Worm (Caenorhabditis elegans): ENCODE measurements around the gene cest-9.2.

cest-9.2 gene

ce11 chrX:12222723-12223122 lies 806 bp downstream of the cest-9.2 start:
- no peak for TF ChIP-seq nhr-76 (tag; optimal IDR thresholded peaks at IDR 0.05)
- TF ChIP-seq bed-3 (GFP tag; optimal IDR thresholded peaks at IDR 0.05), result no peak
- no peak for TF ChIP-seq elt-1 (tag; optimal IDR thresholded peaks at IDR 0.05; ENCODE audit: borderline replicate concordance, insufficient read depth)
- no peak for TF ChIP-seq blmp-1 (tag; optimal IDR thresholded peaks at IDR 0.05)
- TF ChIP-seq flh-1 (GFP tag; optimal IDR thresholded peaks at IDR 0.05), result no peak
- no peak for TF ChIP-seq nhr-12 (tag; optimal IDR thresholded peaks at IDR 0.05)
- no peak for TF ChIP-seq nhr-237 (tag; optimal IDR thresholded peaks at IDR 0.05)
- no peak for TF ChIP-seq ztf-11 (tag; optimal IDR thresholded peaks at IDR 0.05)
- no peak for TF ChIP-seq ham-2 (GFP tag; optimal IDR thresholded peaks at IDR 0.05)

- TF ChIP-seq snpc-4 (tag; optimal IDR thresholded peaks at IDR 0.05), result no peak
- TF ChIP-seq blmp-1 (tag; optimal IDR thresholded peaks at IDR 0.05), result no peak
- no peak for TF ChIP-seq ces-1 (GFP tag; optimal IDR thresholded peaks at IDR 0.05)
- no peak for TF ChIP-seq zip-8 (tag; optimal IDR thresholded peaks at IDR 0.05)
- no peak for TF ChIP-seq bed-3 (GFP tag; optimal IDR thresholded peaks at IDR 0.05)
- TF ChIP-seq ztf-11 (tag; optimal IDR thresholded peaks at IDR 0.05), result no peak
- no peak for TF ChIP-seq M03D4.4 (tag; optimal IDR thresholded peaks at IDR 0.05)
- no peak for TF ChIP-seq unc-39 (tag; optimal IDR thresholded peaks at IDR 0.05)
- TF ChIP-seq pha-4 (tag; optimal IDR thresholded peaks at IDR 0.05), result no peak
- no peak for TF ChIP-seq hlh-1 (tag; optimal IDR thresholded peaks at IDR 0.05)
- TF ChIP-seq drap-1 (GFP tag; optimal IDR thresholded peaks at IDR 0.05), result no peak
- no peak for TF ChIP-seq ham-2 (GFP tag; optimal IDR thresholded peaks at IDR 0.05)
- no peak for TF ChIP-seq elt-3 (tag; optimal IDR thresholded peaks at IDR 0.05)
- no peak for TF ChIP-seq cnd-1 (tag; optimal IDR thresholded peaks at IDR 0.05)
- no peak for TF ChIP-seq ceh-39 (tag; optimal IDR thresholded peaks at IDR 0.05)
Measured at ce11 chrX:12225970-12226369, 4.1 kb downstream of the cest-9.2 start, which contains the start of gene cest-9.1. cest-9.1 (plus strand) TSS chrX:12226182.

ce11 chrX:12227130-12227529 lies 5.2 kb downstream of the cest-9.2 start:
- TF ChIP-seq mab-5 (tag; optimal IDR thresholded peaks at IDR 0.05) (no peak), hlh-1 (tag; optimal IDR thresholded peaks at IDR 0.05) (no peak), ceh-43 (GFP tag; optimal IDR thresholded peaks at IDR 0.05) (no peak), cnd-1 (tag; optimal IDR thresholded peaks at IDR 0.05) (no peak), mep-1 (tag; optimal IDR thresholded peaks at IDR 0.05) (no peak), M03D4.4 (tag; optimal IDR thresholded peaks at IDR 0.05) (no peak), zip-8 (tag; optimal IDR thresholded peaks at IDR 0.05) (no peak), lin-13 (tag; optimal IDR thresholded peaks at IDR 0.05) (no peak), nhr-237 (tag; optimal IDR thresholded peaks at IDR 0.05) (no peak), tbx-8 (GFP tag; optimal IDR thresholded peaks at IDR 0.05) (no peak), nhr-76 (tag; optimal IDR thresholded peaks at IDR 0.05) (no peak), elt-3 (tag; optimal IDR thresholded peaks at IDR 0.05) (no peak)

ce11 chrX:12229651-12230050 lies 7.7 kb downstream of the cest-9.2 start, which contains the start of gene cest-7:
cest-7 (plus strand) TSS chrX:12229951.
- TF ChIP-seq hlh-1 (tag; optimal IDR thresholded peaks at IDR 0.05), result no peak
- TF ChIP-seq mab-5 (tag; optimal IDR thresholded peaks at IDR 0.05), result no peak
- no peak for TF ChIP-seq elt-1 (tag; optimal IDR thresholded peaks at IDR 0.05; ENCODE audit: borderline replicate concordance, insufficient read depth)
- TF ChIP-seq ces-1 (GFP tag; optimal IDR thresholded peaks at IDR 0.05), result no peak

- TF ChIP-seq cnd-1 (tag; optimal IDR thresholded peaks at IDR 0.05) (no peak), lsy-2 (tag; optimal IDR thresholded peaks at IDR 0.05) (no peak), mls-2 (tag; optimal IDR thresholded peaks at IDR 0.05) (no peak), zip-8 (tag; optimal IDR thresholded peaks at IDR 0.05) (no peak), unc-39 (tag; optimal IDR thresholded peaks at IDR 0.05) (no peak), mep-1 (tag; optimal IDR thresholded peaks at IDR 0.05) (no peak), ham-2 (GFP tag; optimal IDR thresholded peaks at IDR 0.05) (no peak), bed-3 (GFP tag; optimal IDR thresholded peaks at IDR 0.05) (no peak), hlh-1 (tag; optimal IDR thresholded peaks at IDR 0.05) (no peak), nhr-2 (tag; optimal IDR thresholded peaks at IDR 0.05) (no peak), ceh-39 (tag; optimal IDR thresholded peaks at IDR 0.05) (no peak), ces-1 (GFP tag; optimal IDR thresholded peaks at IDR 0.05) (no peak), lin-13 (tag; optimal IDR thresholded peaks at IDR 0.05) (no peak), tbx-8 (GFP tag; optimal IDR thresholded peaks at IDR 0.05) (no peak), mab-5 (tag; optimal IDR thresholded peaks at IDR 0.05) (no peak), lin-32 (GFP tag; optimal IDR thresholded peaks at IDR 0.05) (no peak), ztf-11 (tag; optimal IDR thresholded peaks at IDR 0.05) (no peak), pha-4 (tag; optimal IDR thresholded peaks at IDR 0.05) (no peak), ceh-83 (GFP tag; optimal IDR thresholded peaks at IDR 0.05) (no peak)
Measured at ce11 chrX:12230357-12230756, 8.4 kb downstream of the cest-9.2 start.
